Worm (Caenorhabditis elegans) whole organism, L4 larva: ENCODE results near the gene T22D1.3.

Source experiments
- ama-1 ChIP-seq: fragments of 150-350 bp; optimal IDR thresholded peaks from 2 replicates; lab custom pipeline; 2014; ENCODE audit warnings: inconsistent platforms, mixed read lengths
- nhr-237 ChIP-seq: sonication (generic microtip); optimal IDR thresholded peaks from 2 replicates; lab custom pipeline; 2017; ENCODE audit warnings: missing biosample characterization, missing genetic modification characterization

DNA sequence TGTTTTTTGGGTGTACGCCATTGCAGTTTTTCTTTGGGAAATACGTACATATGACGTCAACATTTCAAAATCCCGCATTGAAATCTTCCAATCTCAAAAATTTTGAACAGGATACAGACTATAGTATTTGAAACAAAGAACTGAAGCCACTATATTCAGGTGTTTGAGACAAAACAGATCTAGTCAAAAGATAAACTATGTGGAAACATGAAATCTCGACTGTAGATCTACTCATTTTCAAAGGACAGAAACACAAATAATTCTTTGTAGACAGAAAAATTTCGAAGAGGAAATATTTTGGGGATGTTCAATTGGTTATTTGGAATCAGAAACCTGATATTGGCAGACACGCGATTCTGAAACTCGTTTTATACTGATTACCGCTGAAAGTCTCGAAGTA lies 12.2 kb downstream of the T22D1.3 start:
- no peak for TF ChIP-seq nhr-237 (tag; lab: Kevin White, UChicago)
- TF ChIP-seq ama-1 (lab: Kevin White, UChicago): no peak
